Fruit fly (Drosophila melanogaster) whole organism, embryonic: ENCODE measurements around the gene Sec5.

ENCODE experiments used
- Atf-2 ChIP-seq: fragments of 200-800 bp; sonication (Bioruptor generic); optimal IDR thresholded peaks from 2 replicates; lab custom pipeline; 2016; ENCODE audit warnings: missing biosample characterization, missing genetic modification characterization
- Bteb2 ChIP-seq: fragments of 200-800 bp; sonication (Bioruptor generic); optimal IDR thresholded peaks from 2 replicates; lab custom pipeline; 2016; ENCODE audit warnings: missing biosample characterization, missing genetic modification characterization
- CG10565 ChIP-seq: fragments of 200-800 bp; sonication (Bioruptor generic); optimal IDR thresholded peaks from 3 replicates; lab custom pipeline; 2016; ENCODE audit warnings: missing biosample characterization, mild to moderate bottlenecking, missing genetic modification characterization
- CG10959 ChIP-seq: fragments of 200-800 bp; sonication (Bioruptor generic); IDR thresholded peaks from 2 replicates; pipeline ENCODE4 v1.3.6; 2022; ENCODE audit warnings: missing biosample characterization, missing genetic modification characterization
- CG1233 ChIP-seq: fragments of 200-800 bp; sonication (Bioruptor generic); optimal IDR thresholded peaks from 4 replicates; lab custom pipeline; 2018; ENCODE audit warnings: missing biosample characterization, mild to moderate bottlenecking, missing genetic modification characterization
- CG13894 ChIP-seq: fragments of 200-800 bp; sonication (Bioruptor generic); optimal IDR thresholded peaks from 3 replicates; lab custom pipeline; 2018; ENCODE audit warnings: missing biosample characterization, mild to moderate bottlenecking, missing genetic modification characterization, moderate library complexity
- CG15479 ChIP-seq: fragments of 200-800 bp; sonication (Bioruptor generic); optimal IDR thresholded peaks from 3 replicates; lab custom pipeline; 2019; ENCODE audit warnings: missing biosample characterization, mild to moderate bottlenecking, missing genetic modification characterization, moderate library complexity
- CG1832 ChIP-seq: fragments of 200-800 bp; sonication (Bioruptor generic); optimal IDR thresholded peaks from 2 replicates; lab custom pipeline; 2017; ENCODE audit warnings: missing biosample characterization, mild to moderate bottlenecking, missing genetic modification characterization, inconsistent platforms
- CG2116 ChIP-seq: fragments of 200-800 bp; sonication (Bioruptor generic); optimal IDR thresholded peaks from 3 replicates; lab custom pipeline; 2018; ENCODE audit warnings: missing biosample characterization, mild to moderate bottlenecking, missing genetic modification characterization
- CG2120 ChIP-seq: fragments of 200-800 bp; sonication (Bioruptor generic); optimal IDR thresholded peaks from 3 replicates; lab custom pipeline; 2016; ENCODE audit warnings: missing biosample characterization, missing genetic modification characterization
- CG2202 ChIP-seq: fragments of 200-800 bp; sonication (Bioruptor generic); optimal IDR thresholded peaks from 2 replicates; lab custom pipeline; 2018; ENCODE audit warnings: missing biosample characterization, mild to moderate bottlenecking, missing genetic modification characterization
- CG32532 ChIP-seq: fragments of 200-800 bp; sonication (Bioruptor generic); IDR thresholded peaks from 2 replicates; pipeline ENCODE4 v1.3.6; 2022; ENCODE audit warnings: missing biosample characterization, missing genetic modification characterization
- CG3995 ChIP-seq: fragments of 200-800 bp; sonication (Bioruptor generic); optimal IDR thresholded peaks from 3 replicates; lab custom pipeline; 2016; ENCODE audit warnings: missing biosample characterization, missing genetic modification characterization
- CG5953 ChIP-seq: fragments of 200-800 bp; sonication (Bioruptor generic); IDR thresholded peaks from 2 replicates; pipeline ENCODE4 v1.3.6; 2022; ENCODE audit warnings: missing biosample characterization, missing genetic modification characterization
- CG8290 ChIP-seq, 3 experiments: fragments of 200-800 bp; sonication (Bioruptor generic); optimal IDR thresholded peaks; 2 replicates each; lab custom pipeline; 2016 to 2019; ENCODE audit warnings: missing biosample characterization in 3 of 3, missing genetic modification characterization in 3 of 3, mild to moderate bottlenecking in 2 of 3, moderate library complexity in 1 of 3
- CG8765 ChIP-seq: fragments of 200-800 bp; sonication (Bioruptor generic); IDR thresholded peaks from 2 replicates; pipeline ENCODE4 v1.3.6; 2022; ENCODE audit warnings: missing biosample characterization, missing genetic modification characterization
- CkIIα-i1 ChIP-seq: fragments of 200-800 bp; sonication (Bioruptor generic); IDR thresholded peaks from 2 replicates; pipeline ENCODE4 v1.3.6; 2022; ENCODE audit warnings: missing biosample characterization, missing genetic modification characterization
- Hmx ChIP-seq: fragments of 200-800 bp; sonication (Bioruptor generic); optimal IDR thresholded peaks from 2 replicates; lab custom pipeline; 2016; ENCODE audit warnings: missing biosample characterization, missing genetic modification characterization
- Hr78 ChIP-seq, 2 experiments: fragments of 200-800 bp in 1 of 2; fragments of >200 bp in 1 of 2; sonication (Bioruptor generic) in 1 of 2; optimal IDR thresholded peaks; 2 replicates each; lab custom pipeline; 2017 to 2019; ENCODE audit warnings: missing biosample characterization in 2 of 2, missing genetic modification characterization in 2 of 2, mild to moderate bottlenecking in 1 of 2, moderate library complexity in 1 of 2
- Lim3 ChIP-seq: fragments of 200-800 bp; sonication (Bioruptor generic); IDR thresholded peaks from 2 replicates; pipeline ENCODE4 v1.3.6; 2022; ENCODE audit warnings: missing biosample characterization, missing genetic modification characterization
- Mad ChIP-seq: fragments of 200-800 bp; sonication (Bioruptor generic); optimal IDR thresholded peaks from 2 replicates; lab custom pipeline; 2016; ENCODE audit warnings: missing biosample characterization, missing genetic modification characterization
- Max ChIP-seq: fragments of 200-800 bp; sonication (Bioruptor generic); optimal IDR thresholded peaks from 2 replicates; lab custom pipeline; 2016; ENCODE audit warnings: missing biosample characterization, mild to moderate bottlenecking, missing genetic modification characterization
- Stat92E ChIP-seq, 3 experiments: fragments of >200 bp in 2 of 3; fragments of 200-800 bp in 1 of 3; sonication (Bioruptor generic) in 1 of 3; optimal IDR thresholded peaks; 2 replicates each; lab custom pipeline; 2017 to 2019; ENCODE audit warnings: missing biosample characterization in 3 of 3, missing genetic modification characterization in 3 of 3, mild to moderate bottlenecking in 1 of 3, moderate library complexity in 1 of 3
- YL-1 ChIP-seq: fragments of 200-800 bp; sonication (Bioruptor generic); optimal IDR thresholded peaks from 3 replicates; lab custom pipeline; 2017; ENCODE audit warnings: missing biosample characterization, mild to moderate bottlenecking, missing genetic modification characterization
- abd-A ChIP-seq: fragments of 200-800 bp; sonication (Bioruptor generic); optimal IDR thresholded peaks from 3 replicates; lab custom pipeline; 2019; ENCODE audit warnings: missing biosample characterization, mild to moderate bottlenecking, missing genetic modification characterization, moderate library complexity
- ase ChIP-seq: fragments of 200-800 bp; sonication (Bioruptor generic); IDR thresholded peaks from 3 replicates; pipeline ENCODE4 v1.3.6; 2022; ENCODE audit warnings: missing biosample characterization, missing genetic modification characterization
- cad ChIP-seq: fragments of >200 bp; optimal IDR thresholded peaks from 2 replicates; lab custom pipeline; 2017; ENCODE audit warnings: missing biosample characterization, missing genetic modification characterization
- chm ChIP-seq: fragments of 200-800 bp; sonication (Bioruptor generic); IDR thresholded peaks from 2 replicates; pipeline ENCODE4 v1.3.6; 2022; ENCODE audit warnings: missing biosample characterization, missing genetic modification characterization
- corto ChIP-seq: fragments of 200-800 bp; sonication (Bioruptor generic); optimal IDR thresholded peaks from 2 replicates; lab custom pipeline; 2016; ENCODE audit warnings: missing biosample characterization, mild to moderate bottlenecking, missing genetic modification characterization, moderate library complexity
- crp ChIP-seq, 2 experiments: fragments of 200-800 bp; sonication (Bioruptor generic); optimal IDR thresholded peaks; 2 replicates in 1 of 2; 3 replicates in 1 of 2; lab custom pipeline; 2017; ENCODE audit warnings: missing biosample characterization in 2 of 2, missing genetic modification characterization in 2 of 2, mild to moderate bottlenecking in 1 of 2, moderate library complexity in 1 of 2
- cwo ChIP-seq: fragments of 200-800 bp; sonication (Bioruptor generic); optimal IDR thresholded peaks from 3 replicates; lab custom pipeline; 2017; ENCODE audit warnings: missing biosample characterization, missing genetic modification characterization, mild to moderate bottlenecking, moderate library complexity, missing genetic modification reagents
- dmrt99B ChIP-seq: fragments of 200-800 bp; sonication (Bioruptor generic); optimal IDR thresholded peaks from 2 replicates; lab custom pipeline; 2018; ENCODE audit warnings: missing biosample characterization, mild to moderate bottlenecking, missing genetic modification characterization, moderate library complexity
- kah ChIP-seq: fragments of 200-800 bp; sonication (Bioruptor generic); optimal IDR thresholded peaks from 2 replicates; lab custom pipeline; 2018; ENCODE audit warnings: missing biosample characterization, mild to moderate bottlenecking, missing genetic modification characterization
- lab ChIP-seq: fragments of 200-800 bp; sonication (Bioruptor generic); optimal IDR thresholded peaks from 3 replicates; lab custom pipeline; 2017; ENCODE audit warnings: missing biosample characterization, missing genetic modification characterization, mild to moderate bottlenecking, moderate library complexity, missing genetic modification reagents
- lola ChIP-seq, 3 experiments: fragments of >200 bp in 2 of 3; fragments of 200-800 bp in 1 of 3; sonication (Bioruptor generic) in 1 of 3; optimal IDR thresholded peaks; 2 replicates each; lab custom pipeline; 2017 to 2019; ENCODE audit warnings: missing biosample characterization in 3 of 3, missing genetic modification characterization in 3 of 3, mild to moderate bottlenecking in 1 of 3, moderate library complexity in 1 of 3
- onecut ChIP-seq: fragments of 200-800 bp; sonication (Bioruptor generic); IDR thresholded peaks from 2 replicates; pipeline ENCODE4 v1.3.6; 2022; ENCODE audit warnings: missing biosample characterization, missing genetic modification characterization
- p53 ChIP-seq: fragments of 200-800 bp; sonication (Bioruptor generic); optimal IDR thresholded peaks from 2 replicates; lab custom pipeline; 2016; ENCODE audit warnings: missing biosample characterization, missing genetic modification characterization
- schlank ChIP-seq: fragments of 200-800 bp; sonication (Bioruptor generic); optimal IDR thresholded peaks from 2 replicates; lab custom pipeline; 2018; ENCODE audit warnings: missing biosample characterization, mild to moderate bottlenecking, missing genetic modification characterization
- tio ChIP-seq: fragments of 200-800 bp; sonication (Bioruptor generic); optimal IDR thresholded peaks from 2 replicates; lab custom pipeline; 2017; ENCODE audit warnings: missing biosample characterization, missing genetic modification characterization, inconsistent platforms

Sec5 gene

DNA sequence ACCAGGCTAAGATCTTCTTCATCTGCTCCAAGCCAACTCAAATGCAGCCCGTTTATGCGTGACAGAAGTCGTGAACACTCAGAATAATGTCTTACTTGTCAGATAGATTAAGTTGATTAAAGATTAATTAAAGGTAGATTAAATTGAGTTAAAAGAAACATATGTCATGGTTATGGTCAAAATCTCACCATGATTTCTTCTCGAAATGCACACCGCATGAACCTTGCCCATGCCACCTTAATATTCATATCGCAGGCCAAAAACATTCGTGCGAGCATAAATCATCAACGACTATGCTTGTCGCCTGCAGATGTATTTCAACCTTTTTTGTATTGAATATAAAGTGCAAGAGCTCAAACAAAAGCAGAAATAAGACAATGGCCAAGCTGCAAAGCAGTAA is 20.0 kb upstream of the Sec5 start (continued):
- TF ChIP-seq Atf-2 (no peak), tio (GFP tag; lab: Kevin White, UChicago) (no peak), onecut (GFP tag; lab: Robert Waterston, UW) (peak; percentile 71), CG5953 (GFP tag; lab: Robert Waterston, UW) (0 out of 2 replicates have a peak, but pooled peaks have one; percentile 16), p53 (no peak), Max (GFP tag; lab: Kevin White, UChicago) (no peak), CG1233 (GFP tag; lab: Kevin White, UChicago) (peak; percentile 50), YL-1 (no peak), abd-A (tag; lab: Kevin White, UChicago) (no peak), CG13894 (no peak), CG32532 (GFP tag; lab: Robert Waterston, UW) (no peak), CG2120 (GFP tag; lab: Kevin White, UChicago) (no peak), CG1832 (no peak), CG2116 (GFP tag; lab: Kevin White, UChicago) (no peak), Mad (no peak), CG10959 (GFP tag; lab: Robert Waterston, UW) (no peak), Bteb2 (GFP tag; lab: Kevin White, UChicago) (no peak), Hr78 (GFP tag; optimal IDR thresholded peaks at IDR 0.05; lab: Kevin White, UChicago) (peak in 1 of 2 experiments; percentile 12), dmrt99B (tag; lab: Kevin White, UChicago) (peak; percentile 85), schlank (tag; lab: Kevin White, UChicago) (no peak), CG2202 (no peak), corto (GFP tag; lab: Kevin White, UChicago) (no peak), CG15479 (no peak), Lim3 (no peak), lab (GFP tag; lab: Kevin White, UChicago) (peak; percentile 67), CG8765 (GFP tag; lab: Robert Waterston, UW) (no peak), ase (0 out of 3 replicates have a peak, but pooled peaks have one; percentile 44), lola (GFP tag; optimal IDR thresholded peaks at IDR 0.05; lab: Kevin White, UChicago) (no peak), crp (GFP tag; optimal IDR thresholded peaks at IDR 0.05; lab: Kevin White, UChicago) (no peak), CG10565 (GFP tag; lab: Kevin White, UChicago) (no peak), cwo (GFP tag; lab: Kevin White, UChicago) (peak; percentile 7), cad (GFP tag; lab: Kevin White, UChicago) (no peak)

- TF ChIP-seq CG3995 (no peak), Stat92E (GFP tag; optimal IDR thresholded peaks at IDR 0.05; lab: Kevin White, UChicago) (no peak), CG8290 (GFP tag; optimal IDR thresholded peaks at IDR 0.05; lab: Kevin White, UChicago) (peak; percentile 87), CG8290 (tag; optimal IDR thresholded peaks at IDR 0.05; lab: Kevin White, UChicago) (peak; percentile 50 to 99), Hmx (no peak), chm (GFP tag; lab: Robert Waterston, UW) (no peak), lab (GFP tag; lab: Kevin White, UChicago) (no peak), kah (GFP tag; lab: Kevin White, UChicago) (no peak), CkIIα-i1 (no peak)
Observed at dm6 chr2L:3438078-3438477, 19.0 kb upstream of the Sec5 start.
